Fruit fly (Drosophila melanogaster): ENCODE measurements around the gene CG2256.

- TF ChIP-seq psq (optimal IDR thresholded peaks at IDR 0.05) (no peak), h (optimal IDR thresholded peaks at IDR 0.05) (no peak), Myc (optimal IDR thresholded peaks at IDR 0.05) (no peak), insv (optimal IDR thresholded peaks at IDR 0.05) (no peak)
Measured at dm6 chrX:8056597-8057228, 30.3 kb downstream of the CG2256 start.

Data from Kc167 (cell line).